Fruit fly (Drosophila melanogaster) whole organism, embryonic: ENCODE data around the gene InR.
A peak's percentile ranks its signal among the peaks of the same experiment; 100 is the strongest.

Experiments used
- CG10147 ChIP-seq: fragments of 200-800 bp; sonication (Bioruptor generic); optimal IDR thresholded peaks from 2 replicates; lab custom pipeline; 2019; ENCODE audit warnings: missing biosample characterization, mild to moderate bottlenecking, missing genetic modification characterization, moderate library complexity
- CG11504 ChIP-seq: fragments of 200-800 bp; sonication (Bioruptor generic); optimal IDR thresholded peaks from 3 replicates; lab custom pipeline; 2019; ENCODE audit warnings: missing biosample characterization, mild to moderate bottlenecking, missing genetic modification characterization, moderate library complexity
- CG12104 ChIP-seq: fragments of 200-800 bp; sonication (Bioruptor generic); optimal IDR thresholded peaks from 3 replicates; lab custom pipeline; 2016; ENCODE audit warnings: missing biosample characterization, missing genetic modification characterization
- CG12236 ChIP-seq: fragments of 200-800 bp; sonication (Bioruptor generic); optimal IDR thresholded peaks from 2 replicates; lab custom pipeline; 2016; ENCODE audit warnings: missing biosample characterization, missing genetic modification characterization
- CG14667 ChIP-seq: fragments of 200-800 bp; sonication (Bioruptor generic); IDR thresholded peaks from 2 replicates; pipeline ENCODE4 v1.3.6; 2022; ENCODE audit warnings: missing biosample characterization, missing genetic modification characterization
- CG14710 ChIP-seq: fragments of 200-800 bp; sonication (Bioruptor generic); optimal IDR thresholded peaks from 3 replicates; lab custom pipeline; 2019; ENCODE audit warnings: missing biosample characterization, mild to moderate bottlenecking, missing genetic modification characterization, moderate library complexity
- CG16813 ChIP-seq: fragments of 200-800 bp; sonication (Bioruptor generic); IDR thresholded peaks from 3 replicates; pipeline ENCODE4 v1.3.6; 2022; ENCODE audit warnings: missing biosample characterization, missing genetic modification characterization; ENCODE audit not compliant: partially characterized antibody
- CG2202 ChIP-seq: fragments of 200-800 bp; sonication (Bioruptor generic); optimal IDR thresholded peaks from 2 replicates; lab custom pipeline; 2018; ENCODE audit warnings: missing biosample characterization, mild to moderate bottlenecking, missing genetic modification characterization
- CG3065 ChIP-seq: fragments of 200-800 bp; sonication (Bioruptor generic); optimal IDR thresholded peaks from 2 replicates; lab custom pipeline; 2016; ENCODE audit warnings: missing biosample characterization, missing genetic modification characterization
- CG31388 ChIP-seq: fragments of 200-800 bp; sonication (Bioruptor generic); optimal IDR thresholded peaks from 2 replicates; lab custom pipeline; 2016; ENCODE audit warnings: missing biosample characterization, missing genetic modification characterization
- CG32767 ChIP-seq: fragments of 200-800 bp; sonication (Bioruptor generic); IDR thresholded peaks from 2 replicates; pipeline ENCODE4 v1.3.6; 2022; ENCODE audit warnings: missing biosample characterization, missing genetic modification characterization
- CG34376 ChIP-seq: fragments of 200-800 bp; sonication (Bioruptor generic); optimal IDR thresholded peaks from 2 replicates; lab custom pipeline; 2018; ENCODE audit warnings: missing biosample characterization, mild to moderate bottlenecking, missing genetic modification characterization
- CG7839 ChIP-seq: fragments of 200-800 bp; sonication (Bioruptor generic); optimal IDR thresholded peaks from 3 replicates; lab custom pipeline; 2018; ENCODE audit warnings: missing biosample characterization, mild to moderate bottlenecking, missing genetic modification characterization, moderate library complexity
- CG8924 ChIP-seq: fragments of 200-800 bp; optimal IDR thresholded peaks from 3 replicates; lab custom pipeline; 2019; ENCODE audit warnings: missing biosample characterization, mild to moderate bottlenecking, missing genetic modification characterization, moderate library complexity
- CG9609 ChIP-seq: fragments of 200-800 bp; sonication (Bioruptor generic); optimal IDR thresholded peaks from 3 replicates; lab custom pipeline; 2016; ENCODE audit warnings: missing biosample characterization, missing genetic modification characterization
- CkIIα-i1 ChIP-seq: fragments of 200-800 bp; sonication (Bioruptor generic); IDR thresholded peaks from 2 replicates; pipeline ENCODE4 v1.3.6; 2022; ENCODE audit warnings: missing biosample characterization, missing genetic modification characterization
- Deaf1 ChIP-seq: fragments of 200-800 bp; optimal IDR thresholded peaks from 3 replicates; lab custom pipeline; 2019; ENCODE audit warnings: missing biosample characterization, mild to moderate bottlenecking, missing genetic modification characterization, moderate library complexity
- Dip2 ChIP-seq: fragments of 200-800 bp; sonication (Bioruptor generic); IDR thresholded peaks from 2 replicates; pipeline ENCODE4 v1.3.6; 2022; ENCODE audit warnings: missing biosample characterization, missing genetic modification characterization
- Doc2 ChIP-seq: fragments of 200-800 bp; sonication (Bioruptor generic); IDR thresholded peaks from 2 replicates; pipeline ENCODE4 v1.3.6; 2022; ENCODE audit warnings: missing biosample characterization, missing genetic modification characterization
- Med ChIP-seq: fragments of 200-800 bp; sonication (Bioruptor generic); peaks from one replicate; lab custom pipeline; 2016; ENCODE audit warnings: missing biosample characterization, missing genetic modification characterization, mild to moderate bottlenecking, inconsistent platforms, moderate library complexity
- Mrtf ChIP-seq: fragments of 200-800 bp; sonication (Bioruptor generic); IDR thresholded peaks from 3 replicates; pipeline ENCODE4 v1.3.6; 2022; ENCODE audit warnings: missing biosample characterization, missing genetic modification characterization
- Nf-YA ChIP-seq: fragments of 200-800 bp; sonication (Bioruptor generic); IDR thresholded peaks from 2 replicates; pipeline ENCODE4 v1.3.6; 2022; ENCODE audit warnings: missing biosample characterization, missing genetic modification characterization
- Nf-YC ChIP-seq: fragments of 200-800 bp; optimal IDR thresholded peaks from 3 replicates; lab custom pipeline; 2019; ENCODE audit warnings: missing biosample characterization, mild to moderate bottlenecking, missing genetic modification characterization, moderate library complexity
- Rfx ChIP-seq: fragments of 200-800 bp; sonication (Bioruptor generic); IDR thresholded peaks from 2 replicates; pipeline ENCODE4 v1.3.6; 2022; ENCODE audit warnings: missing biosample characterization, missing genetic modification characterization
- Scr ChIP-seq: fragments of 200-800 bp; sonication (Bioruptor generic); IDR thresholded peaks from 2 replicates; pipeline ENCODE4 v1.3.6; 2022; ENCODE audit warnings: missing biosample characterization, missing genetic modification characterization; ENCODE audit not compliant: partially characterized antibody
- Sin3A ChIP-seq: fragments of >200 bp; optimal IDR thresholded peaks from 2 replicates; lab custom pipeline; 2018
- ap ChIP-seq: fragments of 200-800 bp; sonication (Bioruptor generic); IDR thresholded peaks from 2 replicates; pipeline ENCODE4 v1.3.6; 2022; ENCODE audit warnings: missing biosample characterization, missing genetic modification characterization
- bbx ChIP-seq: fragments of 200-800 bp; sonication (Bioruptor generic); IDR thresholded peaks from 2 replicates; pipeline ENCODE4 v1.3.6; 2022; ENCODE audit warnings: missing biosample characterization, missing genetic modification characterization; ENCODE audit not compliant: partially characterized antibody
- bowl ChIP-seq: fragments of 200-800 bp; sonication (Bioruptor generic); IDR thresholded peaks from 2 replicates; pipeline ENCODE4 v1.3.6; 2022; ENCODE audit warnings: missing biosample characterization, missing genetic modification characterization
- crp ChIP-seq, 2 experiments: fragments of 200-800 bp; sonication (Bioruptor generic); optimal IDR thresholded peaks; 2 replicates in 1 of 2; 3 replicates in 1 of 2; lab custom pipeline; 2017; ENCODE audit warnings: missing biosample characterization in 2 of 2, missing genetic modification characterization in 2 of 2, mild to moderate bottlenecking in 1 of 2, moderate library complexity in 1 of 2
- danr ChIP-seq: fragments of 200-800 bp; sonication (Bioruptor generic); IDR thresholded peaks from 2 replicates; pipeline ENCODE4 v1.3.6; 2022; ENCODE audit warnings: missing biosample characterization, missing genetic modification characterization
- disco-r ChIP-seq: fragments of 200-800 bp; sonication (Bioruptor generic); optimal IDR thresholded peaks from 2 replicates; lab custom pipeline; 2016; ENCODE audit warnings: missing biosample characterization, missing genetic modification characterization
- dysf ChIP-seq: fragments of 200-800 bp; sonication (Bioruptor generic); IDR thresholded peaks from 3 replicates; pipeline ENCODE4 v1.3.6; 2022; ENCODE audit warnings: missing biosample characterization, missing genetic modification characterization
- ems ChIP-seq: fragments of 200-800 bp; sonication (Bioruptor generic); optimal IDR thresholded peaks from 3 replicates; lab custom pipeline; 2016; ENCODE audit warnings: missing biosample characterization, missing genetic modification characterization
- fru ChIP-seq: fragments of >200 bp; optimal IDR thresholded peaks from 2 replicates; lab custom pipeline; 2017
- fu2 ChIP-seq: fragments of 200-800 bp; sonication (Bioruptor generic); optimal IDR thresholded peaks from 2 replicates; lab custom pipeline; 2016; ENCODE audit warnings: missing biosample characterization, missing genetic modification characterization
- gcm2 ChIP-seq: fragments of 200-800 bp; sonication (Bioruptor generic); optimal IDR thresholded peaks from 2 replicates; lab custom pipeline; 2016; ENCODE audit warnings: missing biosample characterization, missing genetic modification characterization
- gem ChIP-seq: fragments of 200-800 bp; sonication (Bioruptor generic); optimal IDR thresholded peaks from 2 replicates; lab custom pipeline; 2019; ENCODE audit warnings: missing biosample characterization, mild to moderate bottlenecking, missing genetic modification characterization, moderate library complexity
- gsb-n ChIP-seq: fragments of 200-800 bp; sonication (Bioruptor generic); optimal IDR thresholded peaks from 3 replicates; lab custom pipeline; 2018; ENCODE audit warnings: missing biosample characterization, mild to moderate bottlenecking, missing genetic modification characterization
- h ChIP-seq: fragments of >200 bp; optimal IDR thresholded peaks from 2 replicates; lab custom pipeline; 2017
- hkb ChIP-seq, 2 experiments: fragments of 200-800 bp in 1 of 2; fragments of >200 bp in 1 of 2; sonication (Bioruptor generic) in 1 of 2; IDR thresholded peaks in 1 of 2; optimal IDR thresholded peaks in 1 of 2; 2 replicates each; pipeline versions ENCODE4 v1.3.6 to Lab custom; 2017 to 2022; ENCODE audit warnings: missing biosample characterization in 1 of 2, missing genetic modification characterization in 1 of 2
- jumu ChIP-seq: fragments of 200-800 bp; sonication (Bioruptor generic); optimal IDR thresholded peaks from 3 replicates; lab custom pipeline; 2016; ENCODE audit warnings: missing biosample characterization, missing genetic modification characterization
- klu ChIP-seq: fragments of 200-800 bp; sonication (Bioruptor generic); IDR thresholded peaks from 2 replicates; pipeline ENCODE4 v1.3.6; 2022; ENCODE audit warnings: missing biosample characterization, missing genetic modification characterization
- kni ChIP-seq: fragments of 200-800 bp; sonication (Bioruptor generic); optimal IDR thresholded peaks from 3 replicates; lab custom pipeline; 2017; ENCODE audit warnings: mild to moderate bottlenecking, missing biosample characterization, missing genetic modification reagents, missing genetic modification characterization
- knrl ChIP-seq: fragments of 200-800 bp; sonication (Bioruptor generic); IDR thresholded peaks from 3 replicates; pipeline ENCODE4 v1.3.6; 2022; ENCODE audit warnings: missing biosample characterization, missing genetic modification characterization; ENCODE audit not compliant: partially characterized antibody
- lov ChIP-seq, 2 experiments: fragments of 200-800 bp in 1 of 2; fragments of >200 bp in 1 of 2; sonication (Bioruptor generic) in 1 of 2; IDR thresholded peaks in 1 of 2; optimal IDR thresholded peaks in 1 of 2; 2 replicates in 1 of 2; 3 replicates in 1 of 2; pipeline versions ENCODE4 v1.3.6 to Lab custom; 2017 to 2022; ENCODE audit warnings: missing biosample characterization in 1 of 2, missing genetic modification characterization in 1 of 2
- nerfin-1 ChIP-seq: fragments of 200-800 bp; sonication (Bioruptor generic); optimal IDR thresholded peaks from 3 replicates; lab custom pipeline; 2019; ENCODE audit warnings: missing biosample characterization, mild to moderate bottlenecking, missing genetic modification characterization, moderate library complexity
- nerfin-2 ChIP-seq: fragments of 200-800 bp; sonication (Bioruptor generic); IDR thresholded peaks from 2 replicates; pipeline ENCODE4 v1.3.6; 2022; ENCODE audit warnings: missing biosample characterization, missing genetic modification characterization; ENCODE audit not compliant: partially characterized antibody
- twi ChIP-seq: fragments of 200-800 bp; optimal IDR thresholded peaks from 2 replicates; lab custom pipeline; 2019; ENCODE audit warnings: missing biosample characterization, mild to moderate bottlenecking, missing genetic modification characterization, moderate library complexity
- tx ChIP-seq: fragments of 200-800 bp; sonication (Bioruptor generic); optimal IDR thresholded peaks from 2 replicates; lab custom pipeline; 2016; ENCODE audit warnings: missing biosample characterization, missing genetic modification characterization
- zf30C ChIP-seq: fragments of 200-800 bp; sonication (Bioruptor generic); optimal IDR thresholded peaks from 3 replicates; lab custom pipeline; 2018; ENCODE audit warnings: missing biosample characterization, mild to moderate bottlenecking, missing genetic modification characterization

InR gene

DNA sequence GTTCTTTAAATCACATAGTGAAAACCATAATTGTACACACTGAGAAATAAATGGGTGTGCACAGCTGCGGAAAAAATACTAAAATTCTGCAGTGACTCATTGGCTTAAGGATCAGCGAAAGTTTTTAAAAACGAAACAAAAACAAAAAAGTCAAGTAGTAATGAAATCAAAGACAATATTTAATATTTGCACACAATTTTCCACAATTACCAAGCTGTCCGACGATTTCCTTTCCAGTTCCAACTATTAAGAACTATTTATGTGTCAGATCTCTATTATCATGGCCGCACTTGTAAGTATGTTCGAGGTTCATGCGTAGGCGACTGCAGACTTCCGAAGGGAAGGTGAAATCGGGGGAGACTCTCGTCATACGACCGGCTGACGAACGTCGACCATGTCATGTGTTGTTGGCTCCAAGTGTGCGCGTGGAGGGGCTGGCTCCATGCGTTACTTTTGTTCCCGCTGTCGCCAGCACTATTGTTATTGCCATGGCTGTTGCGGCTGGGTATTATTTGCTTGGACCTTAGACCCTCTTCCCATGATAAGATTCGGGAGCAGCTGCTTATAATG, 4.2 kb downstream of the InR start (continued):
- TF ChIP-seq CG2202 (tag; lab: Kevin White, UChicago) (peak; percentile 42), Scr (GFP tag; lab: Robert Waterston, UW) (no peak), Doc2 (GFP tag; lab: Robert Waterston, UW) (no peak), Med (GFP tag; lab: Kevin White, UChicago) (peak; percentile 86), CkIIα-i1 (GFP tag; lab: Robert Waterston, UW) (no peak), gcm2 (no peak), Mrtf (no peak), CG16813 (GFP tag; lab: Robert Waterston, UW) (no peak), CG9609 (GFP tag; lab: Kevin White, UChicago) (peak; percentile 28), bbx (no peak), ap (GFP tag; lab: Robert Waterston, UW) (no peak), nerfin-2 (no peak), tx (GFP tag; lab: Kevin White, UChicago) (peak; percentile 24), Nf-YA (GFP tag; lab: Robert Waterston, UW) (no peak), knrl (GFP tag; lab: Robert Waterston, UW) (no peak), Dip2 (GFP tag; lab: Robert Waterston, UW) (no peak), Rfx (GFP tag; lab: Robert Waterston, UW) (no peak), disco-r (GFP tag; lab: Kevin White, UChicago) (no peak), danr (GFP tag; lab: Robert Waterston, UW) (no peak), CG14710 (peak; percentile 21), zf30C (GFP tag; lab: Kevin White, UChicago) (no peak), crp (GFP tag; optimal IDR thresholded peaks at IDR 0.05; lab: Kevin White, UChicago) (peak in 1 of 2 experiments; percentile 24), h (lab: Kevin White, UChicago) (no peak), gem (peak; percentile 72), CG32767 (GFP tag; lab: Robert Waterston, UW) (no peak), CG11504 (peak; percentile 74), CG12236 (GFP tag; lab: Kevin White, UChicago) (no peak), nerfin-1 (tag; lab: Kevin White, UChicago) (no peak), gsb-n (tag; lab: Kevin White, UChicago) (peak; percentile 1), kni (GFP tag; lab: Kevin White, UChicago) (no peak), fu2 (GFP tag; lab: Kevin White, UChicago) (peak; percentile 66), CG14667 (GFP tag; lab: Robert Waterston, UW) (no peak), ems (GFP tag; lab: Kevin White, UChicago) (peak; percentile 42), bowl (GFP tag; lab: Robert Waterston, UW) (no peak), klu (GFP tag; lab: Robert Waterston, UW) (no peak), CG31388 (GFP tag; lab: Kevin White, UChicago) (no peak), jumu (peak; percentile 52), dysf (GFP tag; lab: Robert Waterston, UW) (no peak), CG10147 (GFP tag; lab: Kevin White, UChicago) (peak; percentile 71), CG7839 (tag; lab: Kevin White, UChicago) (peak; percentile 69), lov (optimal IDR thresholded peaks at IDR 0.05; lab: Kevin White, UChicago) (no peak), lov (GFP tag; IDR thresholded peaks at IDR 0.05; lab: Robert Waterston, UW) (no peak), Nf-YC (tag; lab: Kevin White, UChicago) (peak; percentile 6), Sin3A (no peak), CG8924 (tag; lab: Kevin White, UChicago) (peak; percentile 66), hkb (optimal IDR thresholded peaks at IDR 0.05; lab: Kevin White, UChicago) (no peak), hkb (GFP tag; IDR thresholded peaks at IDR 0.05; lab: Robert Waterston, UW) (no peak), fru (lab: Kevin White, UChicago) (no peak), CG3065 (no peak), CG34376 (no peak), twi (tag; lab: Kevin White, UChicago) (peak; percentile 19), CG12104 (peak; percentile 37), Deaf1 (peak; percentile 64)
